Fruit fly (Drosophila melanogaster): ENCODE data around the gene Lcp65Ab1.

dm6 chr3L:6103658-6104057, 45.7 kb upstream of the Lcp65Ab1 start:
- TF ChIP-seq EcR (GFP tag; optimal IDR thresholded peaks at IDR 0.05): no peak
- TF ChIP-seq CG9948 (tag; optimal IDR thresholded peaks at IDR 0.05): no peak
- no peak for TF ChIP-seq CG8159 (tag; optimal IDR thresholded peaks at IDR 0.05)

Measured in whole organism, pupa.